Fruit fly (Drosophila melanogaster) whole organism: ENCODE data around the gene CG13239.

Source experiments
- Dll ChIP-seq: fragments of >200 bp; optimal IDR thresholded peaks from 2 replicates; lab custom pipeline; 2017
- EcR ChIP-seq, 2 experiments: fragments of >200 bp; optimal IDR thresholded peaks; 2 replicates each; lab custom pipeline; 2017; ENCODE audit warnings: missing biosample characterization in 2 of 2, missing genetic modification characterization in 2 of 2, missing genetic modification reagents in 2 of 2
- psq ChIP-seq: fragments of >200 bp; optimal IDR thresholded peaks from 2 replicates; lab custom pipeline; 2017
- usp ChIP-seq: fragments of >200 bp; optimal IDR thresholded peaks from 2 replicates; lab custom pipeline; 2017; ENCODE audit warnings: missing biosample characterization, missing genetic modification characterization, mixed read lengths

dm6 chr3L:22837651-22838614, 22.7 kb upstream of the CG13239 start:
- TF ChIP-seq psq = no peak
- TF ChIP-seq usp = no peak
- TF ChIP-seq Dll (lab: Kevin White, UChicago) = no peak
- peak in 1 of 2 experiments; percentile 34 for TF ChIP-seq EcR (GFP tag; optimal IDR thresholded peaks at IDR 0.05; lab: Kevin White, UChicago)
